Fruit fly (Drosophila melanogaster) whole organism, embryonic: ENCODE measurements around the gene mts.
A peak's percentile ranks its signal among the peaks of the same experiment; 100 is the strongest.

Experiments
- CG10267 ChIP-seq: fragments of 200-800 bp; sonication (Bioruptor generic); optimal IDR thresholded peaks from 2 replicates; lab custom pipeline; 2018; ENCODE audit warnings: missing biosample characterization, mild to moderate bottlenecking, missing genetic modification characterization, moderate library complexity
- CG11695 ChIP-seq: fragments of 200-800 bp; sonication (Bioruptor generic); IDR thresholded peaks from 3 replicates; pipeline ENCODE4 v1.3.6; 2022; ENCODE audit warnings: missing biosample characterization, missing genetic modification characterization
- CG11696 ChIP-seq: fragments of 200-800 bp; sonication (Bioruptor generic); IDR thresholded peaks from 2 replicates; pipeline ENCODE4 v1.3.6; 2022; ENCODE audit warnings: missing biosample characterization, missing genetic modification characterization
- CG15011 ChIP-seq: fragments of 200-800 bp; sonication (Bioruptor generic); optimal IDR thresholded peaks from 3 replicates; lab custom pipeline; 2018; ENCODE audit warnings: missing biosample characterization, mild to moderate bottlenecking, missing genetic modification characterization
- CG15269 ChIP-seq: fragments of 200-800 bp; sonication (Bioruptor generic); optimal IDR thresholded peaks from 2 replicates; lab custom pipeline; 2018; ENCODE audit warnings: missing biosample characterization, mild to moderate bottlenecking, missing genetic modification characterization, moderate library complexity
- CG17359 ChIP-seq: fragments of 200-800 bp; sonication (Bioruptor generic); optimal IDR thresholded peaks from 3 replicates; lab custom pipeline; 2018; ENCODE audit warnings: missing biosample characterization, mild to moderate bottlenecking, missing genetic modification characterization, moderate library complexity
- CG18262 ChIP-seq: fragments of 200-800 bp; optimal IDR thresholded peaks from 3 replicates; lab custom pipeline; 2019; ENCODE audit warnings: missing biosample characterization, mild to moderate bottlenecking, missing genetic modification characterization, moderate library complexity
- CG2116 ChIP-seq: fragments of 200-800 bp; sonication (Bioruptor generic); optimal IDR thresholded peaks from 3 replicates; lab custom pipeline; 2018; ENCODE audit warnings: missing biosample characterization, mild to moderate bottlenecking, missing genetic modification characterization
- CG2875 ChIP-seq: fragments of 200-800 bp; sonication (Bioruptor generic); optimal IDR thresholded peaks from 2 replicates; lab custom pipeline; 2017; ENCODE audit warnings: missing biosample characterization, mild to moderate bottlenecking, missing genetic modification characterization, missing genetic modification reagents
- CG2889 ChIP-seq: fragments of 200-800 bp; sonication (Bioruptor generic); IDR thresholded peaks from 3 replicates; pipeline ENCODE4 v1.3.6; 2022; ENCODE audit warnings: missing biosample characterization, missing genetic modification characterization
- CG31441 ChIP-seq: fragments of 200-800 bp; sonication (Bioruptor generic); IDR thresholded peaks from 2 replicates; pipeline ENCODE4 v1.3.6; 2022; ENCODE audit warnings: missing biosample characterization, missing genetic modification characterization
- CG3163 ChIP-seq: fragments of 200-800 bp; sonication (Bioruptor generic); optimal IDR thresholded peaks from 3 replicates; lab custom pipeline; 2016; ENCODE audit warnings: missing biosample characterization, missing genetic modification characterization
- CG3281 ChIP-seq: fragments of 200-800 bp; sonication (Bioruptor generic); optimal IDR thresholded peaks from 3 replicates; lab custom pipeline; 2017; ENCODE audit warnings: missing biosample characterization, mild to moderate bottlenecking, missing genetic modification characterization
- CG33213 ChIP-seq: fragments of 200-800 bp; sonication (Bioruptor generic); optimal IDR thresholded peaks from 3 replicates; lab custom pipeline; 2016; ENCODE audit warnings: missing biosample characterization, missing genetic modification characterization
- CG3407 ChIP-seq: fragments of 200-800 bp; sonication (Bioruptor generic); optimal IDR thresholded peaks from 2 replicates; lab custom pipeline; 2018; ENCODE audit warnings: missing biosample characterization, mild to moderate bottlenecking, missing genetic modification characterization
- CG5953 ChIP-seq: fragments of 200-800 bp; sonication (Bioruptor generic); IDR thresholded peaks from 2 replicates; pipeline ENCODE4 v1.3.6; 2022; ENCODE audit warnings: missing biosample characterization, missing genetic modification characterization
- CG6654 ChIP-seq: fragments of 200-800 bp; sonication (Bioruptor generic); optimal IDR thresholded peaks from 2 replicates; lab custom pipeline; 2017; ENCODE audit warnings: missing biosample characterization, mild to moderate bottlenecking, missing genetic modification characterization
- CG7556 ChIP-seq: fragments of 200-800 bp; sonication (Bioruptor generic); optimal IDR thresholded peaks from 2 replicates; lab custom pipeline; 2017; ENCODE audit warnings: missing biosample characterization, mild to moderate bottlenecking, missing genetic modification characterization
- CG8388 ChIP-seq: fragments of 200-800 bp; sonication (Bioruptor generic); optimal IDR thresholded peaks from 2 replicates; lab custom pipeline; 2019; ENCODE audit warnings: missing biosample characterization, mild to moderate bottlenecking, missing genetic modification characterization, moderate library complexity
- CG9609 ChIP-seq: fragments of 200-800 bp; sonication (Bioruptor generic); optimal IDR thresholded peaks from 3 replicates; lab custom pipeline; 2016; ENCODE audit warnings: missing biosample characterization, missing genetic modification characterization
- CG9932 ChIP-seq: fragments of 200-800 bp; sonication (Bioruptor generic); IDR thresholded peaks from 2 replicates; pipeline ENCODE4 v1.3.6; 2022; ENCODE audit warnings: missing biosample characterization, missing genetic modification characterization
- D19B ChIP-seq: fragments of 200-800 bp; sonication (Bioruptor generic); optimal IDR thresholded peaks from 2 replicates; lab custom pipeline; 2017; ENCODE audit warnings: missing biosample characterization, mild to moderate bottlenecking, missing genetic modification characterization
- Deaf1 ChIP-seq: fragments of 200-800 bp; optimal IDR thresholded peaks from 3 replicates; lab custom pipeline; 2019; ENCODE audit warnings: missing biosample characterization, mild to moderate bottlenecking, missing genetic modification characterization, moderate library complexity
- Dfd ChIP-seq, 2 experiments: fragments of >200 bp; optimal IDR thresholded peaks; 2 replicates each; lab custom pipeline; 2017; ENCODE audit warnings: missing biosample characterization in 2 of 2, missing genetic modification characterization in 2 of 2
- E2f2 ChIP-seq: fragments of 200-800 bp; sonication (Bioruptor generic); IDR thresholded peaks from 2 replicates; pipeline ENCODE4 v1.3.6; 2022; ENCODE audit warnings: missing biosample characterization, missing genetic modification characterization
- HLHmδ ChIP-seq: fragments of 200-800 bp; sonication (Bioruptor generic); optimal IDR thresholded peaks from 2 replicates; lab custom pipeline; 2018; ENCODE audit warnings: missing biosample characterization, mild to moderate bottlenecking, missing genetic modification characterization, moderate library complexity
- Hr3 ChIP-seq: fragments of 200-800 bp; sonication (Bioruptor generic); optimal IDR thresholded peaks from 3 replicates; lab custom pipeline; 2016; ENCODE audit warnings: missing biosample characterization, missing genetic modification characterization
- Hr51 ChIP-seq, 2 experiments: fragments of 200-800 bp; sonication (Bioruptor generic); optimal IDR thresholded peaks; 2 replicates in 1 of 2; 3 replicates in 1 of 2; lab custom pipeline; 2016 to 2018; ENCODE audit warnings: missing biosample characterization in 2 of 2, missing genetic modification characterization in 2 of 2, mild to moderate bottlenecking in 1 of 2, moderate library complexity in 1 of 2
- Lpt ChIP-seq: fragments of >200 bp; optimal IDR thresholded peaks from 2 replicates; lab custom pipeline; 2018; ENCODE audit warnings: missing biosample characterization, missing genetic modification characterization
- MBD-R2 ChIP-seq: fragments of 200-800 bp; sonication (Bioruptor generic); IDR thresholded peaks from 2 replicates; pipeline ENCODE4 v1.3.6; 2022; ENCODE audit warnings: missing biosample characterization, missing genetic modification characterization
- NC2β ChIP-seq: fragments of 200-800 bp; sonication (Bioruptor generic); optimal IDR thresholded peaks from 2 replicates; lab custom pipeline; 2016; ENCODE audit warnings: missing biosample characterization, missing genetic modification characterization
- NFAT ChIP-seq: fragments of 200-800 bp; sonication (Bioruptor generic); IDR thresholded peaks from 2 replicates; pipeline ENCODE4 v1.3.6; 2022; ENCODE audit warnings: missing biosample characterization, missing genetic modification characterization
- Oli ChIP-seq: fragments of 200-800 bp; sonication (Bioruptor generic); optimal IDR thresholded peaks from 2 replicates; lab custom pipeline; 2018; ENCODE audit warnings: missing biosample characterization, mild to moderate bottlenecking, missing genetic modification characterization, moderate library complexity
- Pdp1 ChIP-seq, 2 experiments: fragments of 200-800 bp; sonication (Bioruptor generic); optimal IDR thresholded peaks; 3 replicates each; lab custom pipeline; 2016; ENCODE audit warnings: missing biosample characterization in 2 of 2, missing genetic modification characterization in 2 of 2, mild to moderate bottlenecking in 1 of 2, moderate library complexity in 1 of 2
- Six4 ChIP-seq: fragments of 200-800 bp; sonication (Bioruptor generic); optimal IDR thresholded peaks from 2 replicates; lab custom pipeline; 2016; ENCODE audit warnings: missing biosample characterization, missing genetic modification characterization
- Xbp1 ChIP-seq: fragments of 200-800 bp; sonication (Bioruptor generic); optimal IDR thresholded peaks from 3 replicates; lab custom pipeline; 2016; ENCODE audit warnings: missing biosample characterization, mild to moderate bottlenecking, missing genetic modification characterization
- bsh ChIP-seq, 2 experiments: fragments of 200-800 bp; sonication (Bioruptor generic); optimal IDR thresholded peaks; 2 replicates each; lab custom pipeline; 2017 to 2018; ENCODE audit warnings: mild to moderate bottlenecking in 2 of 2, missing biosample characterization in 2 of 2, missing genetic modification characterization in 2 of 2, moderate library complexity in 1 of 2
- cas ChIP-seq: fragments of 200-800 bp; sonication (Bioruptor generic); IDR thresholded peaks from 2 replicates; pipeline ENCODE4 v1.3.6; 2022; ENCODE audit warnings: missing biosample characterization, missing genetic modification characterization
- dimm ChIP-seq: fragments of 200-800 bp; sonication (Bioruptor generic); IDR thresholded peaks from 2 replicates; pipeline ENCODE4 v1.3.6; 2022; ENCODE audit warnings: missing biosample characterization, missing genetic modification characterization
- gce ChIP-seq: fragments of 200-800 bp; sonication (Bioruptor generic); IDR thresholded peaks from 3 replicates; pipeline ENCODE4 v1.3.6; 2022; ENCODE audit warnings: missing biosample characterization, missing genetic modification characterization
- grau ChIP-seq: fragments of 200-800 bp; optimal IDR thresholded peaks from 3 replicates; lab custom pipeline; 2019; ENCODE audit warnings: missing biosample characterization, mild to moderate bottlenecking, missing genetic modification characterization, moderate library complexity
- ind ChIP-seq: fragments of 200-800 bp; sonication (Bioruptor generic); optimal IDR thresholded peaks from 3 replicates; lab custom pipeline; 2016; ENCODE audit warnings: missing biosample characterization, missing genetic modification characterization
- lola ChIP-seq, 3 experiments: fragments of >200 bp in 2 of 3; fragments of 200-800 bp in 1 of 3; sonication (Bioruptor generic) in 1 of 3; optimal IDR thresholded peaks; 2 replicates each; lab custom pipeline; 2017 to 2019; ENCODE audit warnings: missing biosample characterization in 3 of 3, missing genetic modification characterization in 3 of 3, mild to moderate bottlenecking in 1 of 3, moderate library complexity in 1 of 3
- nerfin-2 ChIP-seq: fragments of 200-800 bp; sonication (Bioruptor generic); IDR thresholded peaks from 2 replicates; pipeline ENCODE4 v1.3.6; 2022; ENCODE audit warnings: missing biosample characterization, missing genetic modification characterization; ENCODE audit not compliant: partially characterized antibody
- psq ChIP-seq: fragments of 200-800 bp; sonication (Bioruptor generic); optimal IDR thresholded peaks from 2 replicates; lab custom pipeline; 2017; ENCODE audit warnings: missing biosample characterization, missing genetic modification characterization
- row ChIP-seq: fragments of 200-800 bp; sonication (Bioruptor generic); IDR thresholded peaks from 3 replicates; pipeline ENCODE4 v1.3.6; 2022; ENCODE audit warnings: missing biosample characterization, missing genetic modification characterization
- sens ChIP-seq: fragments of 200-800 bp; sonication (Bioruptor generic); peaks from one replicate; lab custom pipeline; 2016; ENCODE audit warnings: missing biosample characterization, missing genetic modification characterization
- sima ChIP-seq: fragments of 200-800 bp; sonication (Bioruptor generic); optimal IDR thresholded peaks from 2 replicates; lab custom pipeline; 2016; ENCODE audit warnings: missing biosample characterization, missing genetic modification characterization
- trem ChIP-seq: fragments of 200-800 bp; optimal IDR thresholded peaks from 3 replicates; lab custom pipeline; 2019; ENCODE audit warnings: missing biosample characterization, mild to moderate bottlenecking, missing genetic modification characterization, moderate library complexity
- tx ChIP-seq: fragments of 200-800 bp; sonication (Bioruptor generic); optimal IDR thresholded peaks from 2 replicates; lab custom pipeline; 2016; ENCODE audit warnings: missing biosample characterization, missing genetic modification characterization

The mts gene

DNA sequence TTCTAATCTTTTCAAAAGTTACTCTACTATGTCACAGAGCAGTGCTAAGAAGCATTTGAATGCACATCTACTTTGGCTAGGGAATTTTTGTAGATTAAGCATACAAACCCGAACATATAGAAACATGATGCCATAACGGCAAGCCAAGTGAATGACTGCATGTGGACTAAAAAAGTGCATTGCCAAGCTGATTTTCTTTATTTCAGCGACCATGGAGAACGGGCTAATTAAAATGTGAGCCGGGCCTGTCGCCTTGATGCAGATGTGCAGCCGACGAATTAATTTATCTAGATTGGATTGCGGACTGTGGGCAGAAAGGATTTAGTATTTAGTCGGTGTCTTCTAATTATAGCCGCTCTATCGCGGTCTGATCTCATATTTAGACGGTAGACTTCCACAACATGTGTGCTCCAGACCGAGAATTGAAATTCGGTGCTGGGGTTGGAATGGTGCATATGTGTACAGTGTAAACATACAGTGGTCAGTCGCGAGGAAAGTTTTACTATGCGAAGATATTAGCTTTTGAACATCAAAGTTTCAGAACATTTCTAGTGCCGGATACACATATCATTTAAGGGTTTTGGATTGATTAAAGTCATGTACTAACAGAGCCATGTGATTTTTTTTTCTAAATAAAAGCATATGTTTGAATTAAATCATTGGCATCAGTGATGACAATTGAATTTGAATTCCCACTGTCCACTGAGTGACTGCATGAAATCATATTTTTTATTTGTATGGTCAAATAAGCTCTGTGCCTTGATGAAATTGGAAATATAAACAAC lies 14.7 kb upstream of the mts start:
- TF ChIP-seq sima (GFP tag; lab: Kevin White, UChicago) (no peak), CG18262 (tag; lab: Kevin White, UChicago) (no peak), CG7556 (no peak), CG33213 (GFP tag; lab: Kevin White, UChicago) (no peak), lola (GFP tag; optimal IDR thresholded peaks at IDR 0.05; lab: Kevin White, UChicago) (peak in 1 of 3 experiments; percentile 9), psq (GFP tag; lab: Kevin White, UChicago) (no peak), CG15269 (tag; lab: Kevin White, UChicago) (peak; percentile 36), Deaf1 (tag; lab: Kevin White, UChicago) (no peak), D19B (GFP tag; lab: Kevin White, UChicago) (no peak), trem (tag; lab: Kevin White, UChicago) (peak; percentile 0), dimm (no peak), tx (GFP tag; lab: Kevin White, UChicago) (no peak), sens (GFP tag; lab: Kevin White, UChicago) (peak; percentile 69), CG5953 (GFP tag; lab: Robert Waterston, UW) (no peak), CG9609 (GFP tag; lab: Kevin White, UChicago) (no peak), CG11695 (GFP tag; lab: Robert Waterston, UW) (no peak), CG3281 (GFP tag; lab: Kevin White, UChicago) (no peak), CG2116 (GFP tag; lab: Kevin White, UChicago) (no peak), CG3407 (GFP tag; lab: Kevin White, UChicago) (no peak), grau (tag; lab: Kevin White, UChicago) (peak; percentile 56), Oli (peak; percentile 17), bsh (GFP tag; optimal IDR thresholded peaks at IDR 0.05; lab: Kevin White, UChicago) (peak in 1 of 2 experiments; percentile 36), ind (GFP tag; lab: Kevin White, UChicago) (peak; percentile 8), cas (GFP tag; lab: Robert Waterston, UW) (no peak), CG11696 (no peak), Lpt (GFP tag; lab: Kevin White, UChicago) (no peak), Dfd (GFP tag; optimal IDR thresholded peaks at IDR 0.05; lab: Kevin White, UChicago) (no peak), row (GFP tag; lab: Robert Waterston, UW) (peak; percentile 37), NC2β (GFP tag; lab: Kevin White, UChicago) (no peak), CG31441 (GFP tag; lab: Robert Waterston, UW) (0 out of 2 replicates have a peak, but pooled peaks have one; percentile 10), Six4 (GFP tag; lab: Kevin White, UChicago) (no peak), CG2889 (GFP tag; lab: Robert Waterston, UW) (no peak), CG3163 (GFP tag; lab: Kevin White, UChicago) (no peak), CG15011 (GFP tag; lab: Kevin White, UChicago) (no peak), CG2875 (GFP tag; lab: Kevin White, UChicago) (no peak), CG8388 (peak; percentile 33), MBD-R2 (GFP tag; lab: Robert Waterston, UW) (no peak), Xbp1 (GFP tag; lab: Kevin White, UChicago) (peak; percentile 27), CG17359 (tag; lab: Kevin White, UChicago) (no peak), E2f2 (no peak), nerfin-2 (GFP tag; lab: Robert Waterston, UW) (no peak), gce (GFP tag; lab: Robert Waterston, UW) (no peak), CG10267 (tag; lab: Kevin White, UChicago) (no peak), Hr3 (GFP tag; lab: Kevin White, UChicago) (no peak), HLHmδ (GFP tag; lab: Kevin White, UChicago) (no peak), CG6654 (GFP tag; lab: Kevin White, UChicago) (no peak), Hr51 (GFP tag; optimal IDR thresholded peaks at IDR 0.05; lab: Kevin White, UChicago) (peak in 1 of 2 experiments; percentile 34), Pdp1 (GFP tag; optimal IDR thresholded peaks at IDR 0.05; lab: Kevin White, UChicago) (no peak), NFAT (no peak), CG9932 (GFP tag; lab: Robert Waterston, UW) (no peak)
